Fruit fly (Drosophila melanogaster): ENCODE results near the gene csw.

DNA sequence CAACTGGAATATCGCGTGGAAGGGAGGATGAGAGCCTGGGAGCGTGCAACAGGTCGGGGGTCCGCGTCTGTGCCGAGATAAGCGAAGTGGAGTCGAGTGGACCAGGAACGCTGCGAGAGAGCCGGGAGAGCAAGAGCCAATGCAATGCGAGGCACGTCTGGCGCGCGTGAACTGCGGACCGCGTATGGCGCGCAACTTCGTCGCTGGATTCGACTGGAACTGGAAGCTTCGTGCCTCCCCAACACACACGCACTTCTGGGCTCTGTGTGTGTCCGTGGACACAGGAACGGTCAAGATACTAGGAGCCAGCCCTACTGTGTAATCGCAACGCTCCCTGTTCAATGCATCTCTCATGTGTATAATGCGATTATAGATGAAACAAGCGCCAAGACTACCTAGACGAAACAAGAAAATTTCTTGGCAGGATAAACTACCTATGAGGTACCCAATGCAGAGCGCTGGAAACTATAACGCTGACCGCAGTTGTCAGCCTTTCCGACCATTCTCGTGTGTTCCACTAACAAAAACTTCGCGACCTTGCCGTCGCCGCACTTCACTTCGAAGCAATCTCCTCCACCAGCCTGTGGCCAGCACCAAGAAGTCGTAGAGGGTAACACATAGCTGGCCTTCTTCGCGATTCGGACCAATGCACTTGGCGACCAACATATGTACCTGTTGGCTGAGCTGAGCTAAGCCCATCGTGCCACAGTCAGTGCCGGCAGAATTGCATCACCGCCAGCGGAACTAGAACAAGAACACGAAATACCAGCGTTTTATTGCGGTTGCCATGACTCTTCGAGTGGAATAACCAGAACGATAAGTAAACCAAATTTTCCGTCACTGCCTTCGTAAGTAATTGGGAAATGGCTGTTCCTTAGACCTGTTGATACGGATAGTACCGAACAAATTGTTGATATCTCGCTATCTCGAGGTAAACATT lies 21.9 kb upstream of the csw start, which contains the start of gene Rtca:
- TF ChIP-seq CG5245 (GFP tag; optimal IDR thresholded peaks at IDR 0.05) (peak; percentile 18), hkb (optimal IDR thresholded peaks at IDR 0.05) (no peak), hkb (GFP tag; IDR thresholded peaks at IDR 0.05) (peak; percentile 79), Lpt (GFP tag; optimal IDR thresholded peaks at IDR 0.05) (no peak), Hmr (GFP tag; optimal IDR thresholded peaks at IDR 0.05) (peak; percentile 84), usp (GFP tag; optimal IDR thresholded peaks at IDR 0.05) (no peak), CG34422 (GFP tag; IDR thresholded peaks at IDR 0.05) (peak; percentile 44; the same call in 1 of the 3 replicates), pho (GFP tag; optimal IDR thresholded peaks at IDR 0.05) (peak; percentile 69), CG12391 (tag; optimal IDR thresholded peaks at IDR 0.05) (peak; percentile 68), CG4404 (GFP tag; IDR thresholded peaks at IDR 0.05) (peak; percentile 46), CG10565 (GFP tag; optimal IDR thresholded peaks at IDR 0.05) (no peak), Stat92E (GFP tag; optimal IDR thresholded peaks at IDR 0.05) (no peak), Nf-YB (GFP tag; optimal IDR thresholded peaks at IDR 0.05) (peak; percentile 19), CG17612 (GFP tag; IDR thresholded peaks at IDR 0.05) (no peak)

Data from whole organism, embryonic.